Worm (Caenorhabditis elegans) whole organism, L1 larva: Measurements from ENCODE around the gene glt-5.

Source experiments
- C04F5.9 ChIP-seq: sonication (generic microtip); optimal IDR thresholded peaks from 2 replicates; lab custom pipeline; 2016; ENCODE audit warnings: missing genetic modification characterization, missing compliant biosample characterization
- C16A3.4 ChIP-seq: fragments of 150-350 bp; optimal IDR thresholded peaks from 2 replicates; lab custom pipeline; 2014; ENCODE audit warnings: missing biosample characterization, missing genetic modification characterization
- F16B12.6 ChIP-seq: fragments of 150-350 bp; optimal IDR thresholded peaks from 2 replicates; lab custom pipeline; 2014; ENCODE audit warnings: missing biosample characterization, missing genetic modification characterization
- aha-1 ChIP-seq: fragments of 150-350 bp; optimal IDR thresholded peaks from 2 replicates; lab custom pipeline; 2014; ENCODE audit warnings: missing biosample characterization, missing genetic modification characterization
- alr-1 ChIP-seq: fragments of 200-800 bp; sonication (Bioruptor generic); optimal IDR thresholded peaks from 2 replicates; lab custom pipeline; 2018; ENCODE audit warnings: borderline replicate concordance, mild to moderate bottlenecking, missing genetic modification characterization, missing compliant biosample characterization
- aly-2 ChIP-seq: fragments of 150-350 bp; optimal IDR thresholded peaks from 2 replicates; lab custom pipeline; 2014; ENCODE audit warnings: missing biosample characterization, missing genetic modification characterization
- ceh-8 ChIP-seq: fragments of 200-800 bp; sonication (Bioruptor generic); optimal IDR thresholded peaks from 2 replicates; lab custom pipeline; 2018; ENCODE audit warnings: mild to moderate bottlenecking, missing genetic modification characterization, moderate library complexity, missing compliant biosample characterization
- ceh-90 ChIP-seq: sonication (generic microtip); optimal IDR thresholded peaks from 2 replicates; lab custom pipeline; 2016; ENCODE audit warnings: missing genetic modification characterization, missing compliant biosample characterization
- dsc-1 ChIP-seq: sonication (generic microtip); optimal IDR thresholded peaks from 2 replicates; lab custom pipeline; 2016; ENCODE audit warnings: mild to moderate bottlenecking, missing genetic modification characterization, missing compliant biosample characterization
- efl-1 ChIP-seq, 4 experiments: fragments of 150-350 bp; optimal IDR thresholded peaks in 3 of 4; peaks in 1 of 4; 1 replicate in 1 of 4; 2 replicates in 3 of 4; lab custom pipeline; 2014; ENCODE audit warnings: missing biosample characterization in 2 of 4, missing genetic modification characterization in 2 of 4, missing genetic modification reagents in 2 of 4
- efl-3 ChIP-seq: fragments of 200-800 bp; sonication (Bioruptor generic); optimal IDR thresholded peaks from 2 replicates; lab custom pipeline; 2018; ENCODE audit warnings: mild to moderate bottlenecking, missing genetic modification characterization, missing compliant biosample characterization
- egl-13 ChIP-seq: sonication (generic microtip); optimal IDR thresholded peaks from 2 replicates; lab custom pipeline; 2016; ENCODE audit warnings: missing genotype, missing genetic modification reagents, missing genetic modification characterization, missing compliant biosample characterization
- egl-27 ChIP-seq, 2 experiments: fragments of 150-350 bp in 1 of 2; sonication (generic microtip); optimal IDR thresholded peaks; 3 replicates each; lab custom pipeline; 2017 to 2018; ENCODE audit warnings: missing biosample characterization in 2 of 2, missing genetic modification characterization in 2 of 2, missing genetic modification reagents in 2 of 2
- fkh-4 ChIP-seq: sonication (generic microtip); optimal IDR thresholded peaks from 2 replicates; lab custom pipeline; 2016; ENCODE audit warnings: missing compliant biosample characterization, missing genetic modification characterization, borderline replicate concordance
- fkh-8 ChIP-seq: sonication (generic microtip); optimal IDR thresholded peaks from 2 replicates; lab custom pipeline; 2016; ENCODE audit warnings: mild to moderate bottlenecking, missing genetic modification characterization, missing compliant biosample characterization
- isw-1 ChIP-seq: fragments of 200-800 bp; sonication (Bioruptor generic); IDR thresholded peaks from 2 replicates; pipeline ENCODE4 v1.3.6; 2022; ENCODE audit warnings: missing genetic modification characterization, missing compliant biosample characterization
- jun-1 ChIP-seq: fragments of 150-350 bp; optimal IDR thresholded peaks from 2 replicates; lab custom pipeline; 2014; ENCODE audit warnings: missing biosample characterization, missing genetic modification reagents, missing genetic modification characterization
- lin-13 ChIP-seq: fragments of 150-350 bp; optimal IDR thresholded peaks from 2 replicates; lab custom pipeline; 2014; ENCODE audit warnings: missing biosample characterization, missing genetic modification reagents, missing genetic modification characterization
- lin-14 ChIP-seq: fragments of 200-800 bp; sonication (Bioruptor generic); optimal IDR thresholded peaks from 2 replicates; lab custom pipeline; 2018; ENCODE audit warnings: mild to moderate bottlenecking, missing genetic modification characterization, moderate library complexity, missing compliant biosample characterization
- lir-3 ChIP-seq: sonication (generic microtip); optimal IDR thresholded peaks from 2 replicates; lab custom pipeline; 2016; ENCODE audit warnings: mild to moderate bottlenecking, missing genetic modification characterization, moderate library complexity, missing compliant biosample characterization; ENCODE audit not compliant: poor library complexity
- lsy-2 ChIP-seq, 2 experiments: fragments of 150-350 bp; optimal IDR thresholded peaks; 2 replicates each; lab custom pipeline; 2014; ENCODE audit warnings: missing biosample characterization in 2 of 2, missing genetic modification characterization in 2 of 2
- mab-9 ChIP-seq: fragments of 200-800 bp; sonication (Bioruptor generic); IDR thresholded peaks from 2 replicates; pipeline ENCODE4 v1.3.6; 2022; ENCODE audit warnings: missing genetic modification reagents, missing genetic modification characterization, missing compliant biosample characterization
- mdl-1 ChIP-seq, 2 experiments: fragments of 150-350 bp; optimal IDR thresholded peaks; 2 replicates each; lab custom pipeline; 2014 to 2017; ENCODE audit warnings: missing biosample characterization in 2 of 2, missing genetic modification characterization in 2 of 2, inconsistent platforms in 1 of 2
- mef-2 ChIP-seq: fragments of 150-350 bp; optimal IDR thresholded peaks from 2 replicates; lab custom pipeline; 2014; ENCODE audit warnings: missing biosample characterization, missing genetic modification characterization
- nhr-11 ChIP-seq: fragments of 150-350 bp; optimal IDR thresholded peaks from 2 replicates; lab custom pipeline; 2014; ENCODE audit warnings: missing biosample characterization, missing genetic modification characterization
- nhr-12 ChIP-seq: sonication (generic microtip); optimal IDR thresholded peaks from 2 replicates; lab custom pipeline; 2017; ENCODE audit warnings: missing biosample characterization, missing genetic modification characterization
- nhr-19 ChIP-seq: fragments of 200-800 bp; sonication (Bioruptor generic); conservative IDR thresholded peaks from 2 replicates; pipeline ENCODE4 v1.3.6; 2022; ENCODE audit warnings: missing genetic modification characterization, missing compliant biosample characterization
- nhr-20 ChIP-seq: sonication (generic microtip); optimal IDR thresholded peaks from 2 replicates; lab custom pipeline; 2016; ENCODE audit warnings: mild to moderate bottlenecking, missing genetic modification characterization, missing compliant biosample characterization
- nhr-47 ChIP-seq: sonication (generic microtip); optimal IDR thresholded peaks from 2 replicates; lab custom pipeline; 2016; ENCODE audit warnings: mild to moderate bottlenecking, missing genetic modification characterization, moderate library complexity, missing compliant biosample characterization
- nhr-71 ChIP-seq: sonication (generic microtip); optimal IDR thresholded peaks from 2 replicates; lab custom pipeline; 2016; ENCODE audit warnings: mild to moderate bottlenecking, missing genetic modification characterization, moderate library complexity, missing compliant biosample characterization
- nhr-77 ChIP-seq: fragments of 150-350 bp; optimal IDR thresholded peaks from 2 replicates; lab custom pipeline; 2014; ENCODE audit warnings: missing biosample characterization, missing genetic modification characterization
- nhr-90 ChIP-seq: sonication (generic microtip); optimal IDR thresholded peaks from 2 replicates; lab custom pipeline; 2016; ENCODE audit warnings: mild to moderate bottlenecking, missing genetic modification characterization, missing compliant biosample characterization; ENCODE audit not compliant: poor library complexity
- pax-3 ChIP-seq: fragments of 200-800 bp; sonication (Bioruptor generic); optimal IDR thresholded peaks from 2 replicates; lab custom pipeline; 2018; ENCODE audit warnings: mild to moderate bottlenecking, missing genetic modification characterization, moderate library complexity, missing compliant biosample characterization
- skn-1 ChIP-seq: fragments of 150-350 bp; optimal IDR thresholded peaks from 2 replicates; lab custom pipeline; 2014; ENCODE audit warnings: missing biosample characterization, missing genetic modification characterization
- snu-23 ChIP-seq: sonication (generic microtip); optimal IDR thresholded peaks from 2 replicates; lab custom pipeline; 2016; ENCODE audit warnings: missing genetic modification characterization, missing compliant biosample characterization
- sox-4 ChIP-seq: sonication (generic microtip); optimal IDR thresholded peaks from 2 replicates; lab custom pipeline; 2016; ENCODE audit warnings: missing genetic modification characterization, missing compliant biosample characterization
- swsn-7 ChIP-seq: sonication (generic microtip); optimal IDR thresholded peaks from 2 replicates; lab custom pipeline; 2016; ENCODE audit warnings: missing genetic modification characterization, missing compliant biosample characterization
- tbx-2 ChIP-seq: sonication (generic microtip); optimal IDR thresholded peaks from 2 replicates; lab custom pipeline; 2016; ENCODE audit warnings: missing genetic modification characterization, missing compliant biosample characterization
- unc-130 ChIP-seq: fragments of 150-350 bp; optimal IDR thresholded peaks from 2 replicates; lab custom pipeline; 2017; ENCODE audit warnings: missing biosample characterization, missing genetic modification characterization, inconsistent platforms
- unc-62 ChIP-seq: fragments of 150-350 bp; optimal IDR thresholded peaks from 2 replicates; lab custom pipeline; 2014; ENCODE audit warnings: missing biosample characterization, missing genetic modification reagents, missing genetic modification characterization
- vab-15 ChIP-seq: sonication (generic microtip); optimal IDR thresholded peaks from 2 replicates; lab custom pipeline; 2017; ENCODE audit warnings: missing genotype, mild to moderate bottlenecking, missing genetic modification characterization, missing compliant biosample characterization
- ztf-11 ChIP-seq, 2 experiments: sonication (generic microtip); optimal IDR thresholded peaks; 2 replicates each; lab custom pipeline; 2016 to 2017; ENCODE audit warnings: missing genetic modification characterization in 2 of 2, missing biosample characterization in 1 of 2, missing compliant biosample characterization in 1 of 2
- ztf-4 ChIP-seq: fragments of 150-350 bp; optimal IDR thresholded peaks from 2 replicates; lab custom pipeline; 2014; ENCODE audit warnings: missing biosample characterization, missing genetic modification characterization

glt-5 gene

DNA sequence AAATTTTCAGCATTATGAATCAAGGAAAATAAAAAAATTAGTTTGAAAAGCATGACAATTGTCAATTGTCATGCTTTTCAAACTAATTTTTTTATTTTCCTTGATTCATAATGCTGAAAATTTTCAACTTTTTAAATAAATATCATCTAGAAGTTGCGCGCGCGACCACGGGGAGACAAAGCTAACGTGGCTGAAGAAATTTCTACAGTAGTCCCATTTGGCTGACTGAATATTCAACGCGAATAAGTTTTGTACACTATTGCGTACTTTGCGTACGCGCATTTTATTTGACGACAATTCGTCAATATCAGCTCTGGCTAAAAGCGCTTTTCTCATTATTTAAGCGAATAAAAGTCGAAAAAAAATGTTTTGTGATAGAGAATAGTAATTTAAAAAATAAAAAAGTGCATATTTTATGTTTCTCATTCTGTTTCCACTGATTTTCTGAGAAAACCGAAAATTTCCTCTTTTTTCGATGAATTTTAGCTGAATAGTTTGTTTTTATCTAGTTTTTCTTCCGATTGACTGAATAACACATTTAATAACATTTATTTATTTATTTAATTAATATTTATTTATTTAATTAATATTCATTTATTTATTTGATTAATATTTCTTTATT, 10.1 kb upstream of the glt-5 start, which contains the start of gene Y53C12A.11:
Gene Y53C12A.11, minus strand, starts transcription at position 68 of the 622 bp plus-strand sequence.
- TF ChIP-seq lsy-2 (tag; optimal IDR thresholded peaks at IDR 0.05; lab: Kevin White, UChicago) (peak in 1 of 2 experiments; percentile 52), nhr-19 (peak; percentile 41), nhr-71 (tag; lab: Kevin White, UChicago) (peak; percentile 26), efl-1 (optimal IDR thresholded peaks at IDR 0.05; lab: Kevin White, UChicago) (peak; percentile 13 to 39), efl-1 (GFP tag; optimal IDR thresholded peaks at IDR 0.05 in 1 of 2; lab: Kevin White, UChicago) (peak in 1 of 2 experiments; percentile 70), nhr-47 (tag; lab: Kevin White, UChicago) (peak; percentile 5)

DNA sequence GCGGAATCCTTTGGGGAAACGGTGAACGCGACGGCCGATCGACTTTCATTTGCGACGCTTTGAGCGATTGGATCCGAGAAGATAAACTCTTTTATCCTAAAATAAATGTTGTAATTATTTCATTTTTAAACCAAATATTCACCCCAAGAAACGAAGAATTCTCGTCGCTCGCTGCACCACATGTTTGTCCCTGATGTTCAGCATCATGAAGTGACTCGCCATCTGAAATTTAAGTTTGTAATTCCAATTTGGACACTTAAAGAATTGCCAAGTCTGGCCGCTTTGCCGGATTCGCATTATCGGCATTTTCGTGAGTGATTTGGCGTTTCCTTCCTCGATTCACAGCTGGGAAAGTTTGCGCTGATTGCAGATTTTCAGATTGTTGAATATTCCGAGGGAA, 9.2 kb upstream of the glt-5 start, which contains the start of gene Y53C12A.6:
Gene Y53C12A.6, minus strand, starts transcription at position 101 of the 400 bp plus-strand sequence.
- TF ChIP-seq fkh-8 (tag; lab: Kevin White, UChicago) (no peak), ceh-90 (tag; lab: Kevin White, UChicago) (no peak), nhr-20 (tag; lab: Kevin White, UChicago) (no peak)

- no peak for TF ChIP-seq alr-1 (tag; lab: Kevin White, UChicago)
- TF ChIP-seq ztf-11 (tag; optimal IDR thresholded peaks at IDR 0.05; lab: Kevin White, UChicago) = peak in 1 of 2 experiments; percentile 51
- peak; percentile 75 for TF ChIP-seq fkh-8 (tag; lab: Kevin White, UChicago)
- TF ChIP-seq aly-2 (tag; lab: Kevin White, UChicago) = peak; percentile 77
- TF ChIP-seq unc-62 = no peak
- peak; percentile 83 for TF ChIP-seq unc-130
- TF ChIP-seq nhr-77 = peak; percentile 83
- TF ChIP-seq efl-3 (GFP tag; lab: Kevin White, UChicago) = no peak
- TF ChIP-seq F16B12.6 = peak; percentile 99
- TF ChIP-seq swsn-7 (tag; lab: Kevin White, UChicago) = peak; percentile 83
- peak; percentile 79 for TF ChIP-seq isw-1 (GFP tag; lab: Robert Waterston, UW)
- peak; percentile 44 for TF ChIP-seq pax-3
- TF ChIP-seq ceh-8 (GFP tag; lab: Kevin White, UChicago) = peak; percentile 48
- no peak for TF ChIP-seq fkh-4 (tag; lab: Kevin White, UChicago)
- peak; percentile 71 for TF ChIP-seq dsc-1 (tag; lab: Kevin White, UChicago)
- TF ChIP-seq C04F5.9 (tag; lab: Kevin White, UChicago) = peak; percentile 81
- TF ChIP-seq aha-1 = no peak
- TF ChIP-seq jun-1 (tag; lab: Kevin White, UChicago) = peak; percentile 78
- no peak for TF ChIP-seq egl-27 (tag; optimal IDR thresholded peaks at IDR 0.05; lab: Kevin White, UChicago)
- peak; percentile 81 for TF ChIP-seq lin-13 (GFP tag; lab: Kevin White, UChicago)
- TF ChIP-seq efl-1 (optimal IDR thresholded peaks at IDR 0.05; lab: Kevin White, UChicago) = peak; percentile 97 to 99
- TF ChIP-seq efl-1 (GFP tag; optimal IDR thresholded peaks at IDR 0.05 in 1 of 2; lab: Kevin White, UChicago) = peak; percentile 99 to 100
- peak; percentile 76 for TF ChIP-seq lin-14 (GFP tag; lab: Kevin White, UChicago)
- TF ChIP-seq tbx-2 = peak; percentile 82
- TF ChIP-seq lir-3 (tag; lab: Kevin White, UChicago) = peak; percentile 58
- TF ChIP-seq mef-2 = peak; percentile 30
- TF ChIP-seq lsy-2 (tag; optimal IDR thresholded peaks at IDR 0.05; lab: Kevin White, UChicago) = peak; percentile 92 to 95
- peak; percentile 60 for TF ChIP-seq nhr-11
- TF ChIP-seq nhr-20 (tag; lab: Kevin White, UChicago) = peak; percentile 88
- TF ChIP-seq nhr-12 (tag; lab: Kevin White, UChicago) = no peak
- peak; percentile 21 for TF ChIP-seq sox-4 (tag; lab: Kevin White, UChicago)
- TF ChIP-seq skn-1 (tag; lab: Kevin White, UChicago) = peak; percentile 83
- TF ChIP-seq nhr-47 (tag; lab: Kevin White, UChicago) = peak; percentile 88
- TF ChIP-seq mab-9 (GFP tag; lab: Robert Waterston, UW) = peak; percentile 60; the same call in 1 of the 2 replicates
- peak; percentile 89 for TF ChIP-seq nhr-71 (tag; lab: Kevin White, UChicago)
- peak; percentile 67 for TF ChIP-seq vab-15 (tag; lab: Kevin White, UChicago)
- peak; percentile 78 for TF ChIP-seq nhr-90 (tag; lab: Kevin White, UChicago)
- peak; percentile 62 for TF ChIP-seq egl-13 (tag; lab: Kevin White, UChicago)
- TF ChIP-seq ztf-4 (tag; lab: Kevin White, UChicago) = peak; percentile 35
- peak; percentile 88 for TF ChIP-seq snu-23 (GFP tag; lab: Kevin White, UChicago)
- TF ChIP-seq mdl-1 (tag; optimal IDR thresholded peaks at IDR 0.05; lab: Kevin White, UChicago) = peak in 1 of 2 experiments; percentile 77
- TF ChIP-seq ceh-90 (tag; lab: Kevin White, UChicago) = no peak
- TF ChIP-seq C16A3.4 = peak; percentile 91
These were observed 7.8 kb upstream of the glt-5 start, which contains the start of gene wee-1.3 for ce11 chrII:9716417-9717039. Gene wee-1.3, minus strand, starts transcription at chrII:9716467.
